Comparison of ENCODE assay signal across 1 worm cellular context in genomic region chrX:16724954-16725353, ce11.
TF ChIP-seq lines count a peak whose summit lies in the region.

No protein-coding gene starts in this region.

TF ChIP-seq in whole organism, L4 larva, 104 proteins besides CTCF, POLR2A, EP300 and RAD21 (continued from another document):
- TF ChIP-seq aha-1 (tag; lab: Kevin White, UChicago): peak; percentile 18
- TF ChIP-seq hlh-30 (tag; optimal IDR thresholded peaks at IDR 0.05; lab: Kevin White, UChicago; ENCODE audit: insufficient read depth): peak; percentile 87
- TF ChIP-seq ceh-44 (GFP tag; IDR thresholded peaks at IDR 0.05; lab: Robert Waterston, UW): no peak
- no peak for TF ChIP-seq hmg-1.1 (GFP tag; IDR thresholded peaks at IDR 0.05; lab: Robert Waterston, UW)
- TF ChIP-seq D1046.2 (GFP tag; IDR thresholded peaks at IDR 0.05; lab: Robert Waterston, UW): no peak
- no peak for TF ChIP-seq R02D3.7 (tag; optimal IDR thresholded peaks at IDR 0.05; lab: Kevin White, UChicago)
- TF ChIP-seq Y75B8A.6 (GFP tag; IDR thresholded peaks at IDR 0.05; lab: Robert Waterston, UW): no peak
- no peak for TF ChIP-seq ztf-7 (tag; optimal IDR thresholded peaks at IDR 0.05; lab: Kevin White, UChicago)
- TF ChIP-seq F49E8.2 (tag; optimal IDR thresholded peaks at IDR 0.05; lab: Kevin White, UChicago; ENCODE audit: borderline replicate concordance): no peak
- TF ChIP-seq ces-1 (GFP tag; optimal IDR thresholded peaks at IDR 0.05; lab: Kevin White, UChicago): no peak
- TF ChIP-seq skn-1 (tag; optimal IDR thresholded peaks at IDR 0.05; lab: Kevin White, UChicago): no peak
- no peak for TF ChIP-seq F44E2.7 (GFP tag; IDR thresholded peaks at IDR 0.05; lab: Robert Waterston, UW)
- TF ChIP-seq tra-1 (GFP tag; IDR thresholded peaks at IDR 0.05; lab: Robert Waterston, UW): peak; percentile 53
- TF ChIP-seq zfp-3 (GFP tag; conservative IDR thresholded peaks at IDR 0.05; lab: Robert Waterston, UW): no peak
- TF ChIP-seq unc-39 (tag; optimal IDR thresholded peaks at IDR 0.05; lab: Kevin White, UChicago): no peak
- TF ChIP-seq lin-38 (GFP tag; IDR thresholded peaks at IDR 0.05; lab: Robert Waterston, UW): no peak
- TF ChIP-seq mes-2 (tag; optimal IDR thresholded peaks at IDR 0.05; lab: Kevin White, UChicago; ENCODE audit: poor library complexity, severe bottlenecking): no peak
- TF ChIP-seq lim-7 (GFP tag; IDR thresholded peaks at IDR 0.05; lab: Robert Waterston, UW): no peak
- TF ChIP-seq zfp-2 (tag; optimal IDR thresholded peaks at IDR 0.05; lab: Kevin White, UChicago): no peak
- peak; percentile 72 for TF ChIP-seq lin-1 (GFP tag; IDR thresholded peaks at IDR 0.05; lab: Robert Waterston, UW)
- no peak for TF ChIP-seq nhr-10 (tag; optimal IDR thresholded peaks at IDR 0.05; lab: Kevin White, UChicago)
- peak in 1 of 2 experiments; percentile 23 for TF ChIP-seq hif-1 (tag; optimal IDR thresholded peaks at IDR 0.05; lab: Kevin White, UChicago)
- TF ChIP-seq rbr-2 (tag; optimal IDR thresholded peaks at IDR 0.05; lab: Kevin White, UChicago): no peak
- no peak for TF ChIP-seq madf-5 (GFP tag; IDR thresholded peaks at IDR 0.05; lab: Robert Waterston, UW)
- no peak for TF ChIP-seq T26A8.4 (GFP tag; IDR thresholded peaks at IDR 0.05; lab: Robert Waterston, UW)
- TF ChIP-seq mep-1 (tag; optimal IDR thresholded peaks at IDR 0.05; lab: Kevin White, UChicago): no peak
- TF ChIP-seq snpc-1.2 (GFP tag; IDR thresholded peaks at IDR 0.05; lab: Robert Waterston, UW): no peak
- TF ChIP-seq ZK337.2 (GFP tag; IDR thresholded peaks at IDR 0.05; lab: Robert Waterston, UW): no peak
- TF ChIP-seq unc-130 (GFP tag; optimal IDR thresholded peaks at IDR 0.05; lab: Kevin White, UChicago): no peak
- TF ChIP-seq nhr-237 (tag; optimal IDR thresholded peaks at IDR 0.05; lab: Kevin White, UChicago): no peak
- TF ChIP-seq zag-1 (tag; optimal IDR thresholded peaks at IDR 0.05; lab: Kevin White, UChicago): no peak
- no peak for TF ChIP-seq duxl-1 (tag; optimal IDR thresholded peaks at IDR 0.05; lab: Kevin White, UChicago; ENCODE audit: poor library complexity)
- TF ChIP-seq ceh-62 (tag; optimal IDR thresholded peaks at IDR 0.05; lab: Kevin White, UChicago): no peak
- TF ChIP-seq fkh-10 (GFP tag; optimal IDR thresholded peaks at IDR 0.05; lab: Kevin White, UChicago): no peak
- TF ChIP-seq mdl-1 (tag; optimal IDR thresholded peaks at IDR 0.05; lab: Kevin White, UChicago): peak; percentile 43
- TF ChIP-seq nhr-111 (GFP tag; optimal IDR thresholded peaks at IDR 0.05; lab: Kevin White, UChicago): no peak
- TF ChIP-seq nhr-42 (GFP tag; IDR thresholded peaks at IDR 0.05; lab: Robert Waterston, UW): no peak
- peak; percentile 85 for TF ChIP-seq hlh-11 (tag; optimal IDR thresholded peaks at IDR 0.05; lab: Kevin White, UChicago)
- no peak for TF ChIP-seq F37D6.2 (tag; optimal IDR thresholded peaks at IDR 0.05; lab: Kevin White, UChicago)
- no peak for TF ChIP-seq saeg-2 (GFP tag; IDR thresholded peaks at IDR 0.05; lab: Robert Waterston, UW)
- no peak for TF ChIP-seq nhr-102 (tag; optimal IDR thresholded peaks at IDR 0.05; lab: Kevin White, UChicago)
- TF ChIP-seq lin-39 (tag; optimal IDR thresholded peaks at IDR 0.05; lab: Kevin White, UChicago): no peak
- TF ChIP-seq nhr-25 (tag; optimal IDR thresholded peaks at IDR 0.05; lab: Kevin White, UChicago; ENCODE audit: borderline replicate concordance, insufficient read depth): no peak
- no peak for TF ChIP-seq nhr-11 (tag; optimal IDR thresholded peaks at IDR 0.05; lab: Kevin White, UChicago)
- TF ChIP-seq T20F7.1 (GFP tag; optimal IDR thresholded peaks at IDR 0.05; lab: Kevin White, UChicago): peak; percentile 58
- no peak for TF ChIP-seq lin-29 (GFP tag; IDR thresholded peaks at IDR 0.05; lab: Robert Waterston, UW)
- no peak for TF ChIP-seq F26F4.8 (GFP tag; conservative IDR thresholded peaks at IDR 0.05; lab: Robert Waterston, UW)
- no peak for TF ChIP-seq mxl-2 (GFP tag; conservative IDR thresholded peaks at IDR 0.05; lab: Robert Waterston, UW)
- TF ChIP-seq lin-15B (tag; optimal IDR thresholded peaks at IDR 0.05; lab: Kevin White, UChicago): no peak
- no peak for TF ChIP-seq daf-12 (tag; optimal IDR thresholded peaks at IDR 0.05; lab: Kevin White, UChicago)
- no peak for TF ChIP-seq tag-97 (GFP tag; IDR thresholded peaks at IDR 0.05; lab: Robert Waterston, UW)
- no peak for TF ChIP-seq ceh-82 (tag; optimal IDR thresholded peaks at IDR 0.05; lab: Kevin White, UChicago)
- TF ChIP-seq nhr-48 (tag; optimal IDR thresholded peaks at IDR 0.05; lab: Kevin White, UChicago): peak; percentile 79
- TF ChIP-seq lsy-2 (tag; optimal IDR thresholded peaks at IDR 0.05; lab: Kevin White, UChicago): no peak
- TF ChIP-seq ctbp-1 (GFP tag; IDR thresholded peaks at IDR 0.05; lab: Robert Waterston, UW): no peak
- TF ChIP-seq vab-7 (GFP tag; IDR thresholded peaks at IDR 0.05; lab: Robert Waterston, UW): no peak
- TF ChIP-seq F10B5.3 (tag; optimal IDR thresholded peaks at IDR 0.05; lab: Kevin White, UChicago): no peak
- no peak for TF ChIP-seq arid-1 (GFP tag; conservative IDR thresholded peaks at IDR 0.05; lab: Robert Waterston, UW)
- TF ChIP-seq nhr-28 (tag; optimal IDR thresholded peaks at IDR 0.05; lab: Kevin White, UChicago): peak; percentile 71
- TF ChIP-seq ceh-28 (tag; optimal IDR thresholded peaks at IDR 0.05; lab: Kevin White, UChicago): no peak
- no peak for TF ChIP-seq fos-1 (tag; optimal IDR thresholded peaks at IDR 0.05; lab: Kevin White, UChicago)
- no peak for TF ChIP-seq egl-43 (GFP tag; IDR thresholded peaks at IDR 0.05; lab: Robert Waterston, UW)
